Fruit fly (Drosophila melanogaster): ENCODE data around the gene DEF8.

DEF8 gene

dm6 chr3L:12090184-12090897 lies 41.6 kb upstream of the DEF8 start (continued):
- TF ChIP-seq salr (GFP tag; optimal IDR thresholded peaks at IDR 0.05) (peak in 1 of 2 experiments; percentile 18), CG8632 (GFP tag; optimal IDR thresholded peaks at IDR 0.05) (peak; percentile 47), Eip93F (GFP tag; optimal IDR thresholded peaks at IDR 0.05) (no peak), CG16779 (tag; optimal IDR thresholded peaks at IDR 0.05) (no peak), Lpt (GFP tag; optimal IDR thresholded peaks at IDR 0.05) (peak; percentile 0), eg (GFP tag; IDR thresholded peaks at IDR 0.05) (0 out of 3 replicates have a peak, but pooled peaks have one; percentile 19), Gug (GFP tag; IDR thresholded peaks at IDR 0.05) (no peak), CG6163 (GFP tag; IDR thresholded peaks at IDR 0.05) (peak; percentile 61; the same call in 2 of the 3 replicates), CG1621 (tag; optimal IDR thresholded peaks at IDR 0.05) (no peak), CG6792 (GFP tag; optimal IDR thresholded peaks at IDR 0.05) (peak; percentile 18), Sox15 (GFP tag; optimal IDR thresholded peaks at IDR 0.05) (peak; percentile 15), CG11762 (GFP tag; optimal IDR thresholded peaks at IDR 0.05; ENCODE audit: insufficient read depth) (peak; percentile 12), OdsH (GFP tag; optimal IDR thresholded peaks at IDR 0.05) (peak; percentile 46), vri (GFP tag; optimal IDR thresholded peaks at IDR 0.05) (peak; percentile 29), CG15336 (GFP tag; IDR thresholded peaks at IDR 0.05) (no peak), CG6276 (GFP tag; optimal IDR thresholded peaks at IDR 0.05) (peak; percentile 44), lz (GFP tag; optimal IDR thresholded peaks at IDR 0.05) (peak; percentile 39), dac (GFP tag; optimal IDR thresholded peaks at IDR 0.05) (no peak), pdm3 (GFP tag; optimal IDR thresholded peaks at IDR 0.05) (peak; percentile 66), CG4318 (GFP tag; optimal IDR thresholded peaks at IDR 0.05) (no peak), CG8119 (GFP tag; IDR thresholded peaks at IDR 0.05) (no peak), fd59A (GFP tag; optimal IDR thresholded peaks at IDR 0.05) (peak; percentile 1), CG6808 (GFP tag; optimal IDR thresholded peaks at IDR 0.05) (peak; percentile 32), CG11902 (GFP tag; optimal IDR thresholded peaks at IDR 0.05) (no peak), fd85E (GFP tag; optimal IDR thresholded peaks at IDR 0.05) (no peak)

dm6 chr3L:12090898-12091685 lies 40.9 kb upstream of the DEF8 start:
- TF ChIP-seq dac (GFP tag; optimal IDR thresholded peaks at IDR 0.05), result no peak
- peak; percentile 36 for TF ChIP-seq OdsH (GFP tag; optimal IDR thresholded peaks at IDR 0.05)
- peak; percentile 66 for TF ChIP-seq CG32006 (GFP tag; optimal IDR thresholded peaks at IDR 0.05)
- no peak for TF ChIP-seq CG1621 (tag; optimal IDR thresholded peaks at IDR 0.05)
- no peak for TF ChIP-seq Ets21C (GFP tag; optimal IDR thresholded peaks at IDR 0.05)
- TF ChIP-seq CG10669 (GFP tag; optimal IDR thresholded peaks at IDR 0.05), result no peak
- no peak for TF ChIP-seq Eip75B (GFP tag; optimal IDR thresholded peaks at IDR 0.05)
- peak; percentile 22 for TF ChIP-seq Met (GFP tag; optimal IDR thresholded peaks at IDR 0.05)
- peak; percentile 19 for TF ChIP-seq CG3919 (GFP tag; optimal IDR thresholded peaks at IDR 0.05)
- TF ChIP-seq Sox102F (GFP tag; optimal IDR thresholded peaks at IDR 0.05), result peak; percentile 38
- peak; percentile 22 for TF ChIP-seq Hr39 (GFP tag; optimal IDR thresholded peaks at IDR 0.05)
- TF ChIP-seq acj6 (GFP tag; optimal IDR thresholded peaks at IDR 0.05), result peak; percentile 19
- TF ChIP-seq Hr4 (GFP tag; optimal IDR thresholded peaks at IDR 0.05), result peak; percentile 64
- TF ChIP-seq CG8119 (GFP tag; IDR thresholded peaks at IDR 0.05), result peak; percentile 49; the same call in 2 of the 3 replicates
- no peak for TF ChIP-seq vri (GFP tag; optimal IDR thresholded peaks at IDR 0.05)
- peak; percentile 12 for TF ChIP-seq lz (GFP tag; optimal IDR thresholded peaks at IDR 0.05)
- peak; percentile 86 for TF ChIP-seq fkh (GFP tag; optimal IDR thresholded peaks at IDR 0.05)
- TF ChIP-seq pdm3 (GFP tag; optimal IDR thresholded peaks at IDR 0.05), result peak; percentile 33
- no peak for TF ChIP-seq spab (GFP tag; optimal IDR thresholded peaks at IDR 0.05)
- TF ChIP-seq dsx (GFP tag; optimal IDR thresholded peaks at IDR 0.05; ENCODE audit: poor library complexity, severe bottlenecking), result no peak
- TF ChIP-seq CG3032 (tag; optimal IDR thresholded peaks at IDR 0.05), result peak; percentile 15
- peak; percentile 14 for TF ChIP-seq Smox (GFP tag; optimal IDR thresholded peaks at IDR 0.05)
- no peak for TF ChIP-seq CG7368 (GFP tag; optimal IDR thresholded peaks at IDR 0.05)
- no peak for TF ChIP-seq Sox14 (GFP tag; optimal IDR thresholded peaks at IDR 0.05)
- no peak for TF ChIP-seq ss (GFP tag; optimal IDR thresholded peaks at IDR 0.05)
- no peak for TF ChIP-seq fd85E (GFP tag; optimal IDR thresholded peaks at IDR 0.05)
- no peak for TF ChIP-seq CG8319 (GFP tag; optimal IDR thresholded peaks at IDR 0.05)
- TF ChIP-seq fd59A (GFP tag; optimal IDR thresholded peaks at IDR 0.05), result no peak
- 0 out of 3 replicates have a peak, but pooled peaks have one; percentile 32 for TF ChIP-seq CG6163 (GFP tag; IDR thresholded peaks at IDR 0.05)
- TF ChIP-seq net (GFP tag; optimal IDR thresholded peaks at IDR 0.05), result peak; percentile 18
- TF ChIP-seq CG8632 (GFP tag; optimal IDR thresholded peaks at IDR 0.05), result peak; percentile 2
- no peak for TF ChIP-seq svp (GFP tag)

All from whole organism, prepupa.